Fruit fly (Drosophila melanogaster) whole organism, wandering third instar larva: ENCODE measurements around the gene CG32487.
A peak's percentile ranks its signal among the peaks of the same experiment; 100 is the strongest.

Experiments used
- CG32264 ChIP-seq: fragments of 200-800 bp; sonication (Bioruptor generic); optimal IDR thresholded peaks from 2 replicates; lab custom pipeline; 2016; ENCODE audit warnings: missing biosample characterization, missing genetic modification characterization
- CG9705 ChIP-seq: fragments of 200-800 bp; sonication (Bioruptor generic); optimal IDR thresholded peaks from 2 replicates; lab custom pipeline; 2018; ENCODE audit warnings: missing biosample characterization, mild to moderate bottlenecking, missing genetic modification characterization
- CrebA ChIP-seq: fragments of 200-800 bp; sonication (Bioruptor generic); optimal IDR thresholded peaks from 2 replicates; lab custom pipeline; 2016; ENCODE audit warnings: missing biosample characterization, mild to moderate bottlenecking, missing genetic modification characterization, borderline replicate concordance
- Dfd ChIP-seq: fragments of >200 bp; optimal IDR thresholded peaks from 2 replicates; lab custom pipeline; 2017; ENCODE audit warnings: missing biosample characterization, missing genetic modification characterization
- Dif ChIP-seq: fragments of 200-275, 200-300 bp; sonication (Bioruptor generic); optimal IDR thresholded peaks from 2 replicates; lab custom pipeline; 2018; ENCODE audit warnings: missing biosample characterization, missing genetic modification characterization; ENCODE audit not compliant: partially characterized antibody
- GATAd ChIP-seq: sonication (Bioruptor generic); optimal IDR thresholded peaks from 2 replicates; lab custom pipeline; 2016; ENCODE audit warnings: missing biosample characterization, missing genetic modification characterization
- HLH106 ChIP-seq: fragments of 200-800 bp; optimal IDR thresholded peaks from 3 replicates; lab custom pipeline; 2019; ENCODE audit warnings: missing biosample characterization, mild to moderate bottlenecking, missing genetic modification characterization, moderate library complexity
- Hnf4 ChIP-seq: fragments of 200-800 bp; sonication (Bioruptor generic); optimal IDR thresholded peaks from 2 replicates; lab custom pipeline; 2016; ENCODE audit warnings: missing biosample characterization, mild to moderate bottlenecking, missing genetic modification characterization
- Hr83 ChIP-seq: fragments of 200-300 bp; sonication (Bioruptor generic); optimal IDR thresholded peaks from 2 replicates; lab custom pipeline; 2016; ENCODE audit warnings: missing biosample characterization, mild to moderate bottlenecking, missing genetic modification characterization, moderate library complexity; ENCODE audit not compliant: poor library complexity, severe bottlenecking
- Jra ChIP-seq: sonication (Bioruptor generic); optimal IDR thresholded peaks from 2 replicates; lab custom pipeline; 2016; ENCODE audit warnings: missing biosample characterization, missing genetic modification characterization
- Mio ChIP-seq: sonication (Bioruptor generic); optimal IDR thresholded peaks from 2 replicates; lab custom pipeline; 2016; ENCODE audit warnings: missing biosample characterization, missing genetic modification characterization
- N ChIP-seq: fragments of >200 bp; optimal IDR thresholded peaks from 2 replicates; lab custom pipeline; 2018; ENCODE audit warnings: missing biosample characterization, missing external identifiers, missing genetic modification characterization
- OdsH ChIP-seq: fragments of 200-800 bp; sonication (Bioruptor generic); optimal IDR thresholded peaks from 2 replicates; lab custom pipeline; 2016; ENCODE audit warnings: missing biosample characterization, mild to moderate bottlenecking, missing genetic modification characterization
- Rel ChIP-seq, 2 experiments: fragments of 200-800 bp; sonication (Bioruptor generic) in 1 of 2; optimal IDR thresholded peaks; 2 replicates in 1 of 2; 3 replicates in 1 of 2; lab custom pipeline; 2016 to 2019; ENCODE audit warnings: mild to moderate bottlenecking in 2 of 2, missing biosample characterization in 2 of 2, missing genetic modification characterization in 2 of 2, moderate library complexity in 1 of 2
- Sp1 ChIP-seq: fragments of 200-800 bp; sonication (Bioruptor generic); optimal IDR thresholded peaks from 3 replicates; lab custom pipeline; 2019; ENCODE audit warnings: missing biosample characterization, mild to moderate bottlenecking, missing genetic modification characterization, moderate library complexity
- Vsx2 ChIP-seq: fragments of 200-300, 225-300 bp; sonication (Bioruptor generic); optimal IDR thresholded peaks from 2 replicates; lab custom pipeline; 2018; ENCODE audit warnings: missing biosample characterization, missing genetic modification characterization; ENCODE audit not compliant: partially characterized antibody
- br ChIP-seq: fragments of 200-800 bp; sonication (Bioruptor generic); optimal IDR thresholded peaks from 2 replicates; lab custom pipeline; 2016; ENCODE audit warnings: missing biosample characterization, missing genetic modification characterization
- brk ChIP-seq: fragments of 200-800 bp; sonication (Bioruptor generic); optimal IDR thresholded peaks from 2 replicates; lab custom pipeline; 2016; ENCODE audit warnings: missing biosample characterization, mild to moderate bottlenecking, missing genetic modification characterization
- dl ChIP-seq, 2 experiments: fragments of 175-275, 200-275 bp in 1 of 2; fragments of 200-275 bp in 1 of 2; sonication (Bioruptor generic); optimal IDR thresholded peaks; lab custom pipeline; 2018; ENCODE audit warnings: mild to moderate bottlenecking in 2 of 2, missing biosample characterization in 2 of 2, missing genetic modification characterization in 2 of 2, moderate library complexity in 2 of 2; ENCODE audit not compliant: partially characterized antibody in 2 of 2, insufficient read depth in 1 of 2
- dmrt93B ChIP-seq: fragments of 200-800 bp; sonication (Bioruptor generic); optimal IDR thresholded peaks from 2 replicates; lab custom pipeline; 2018; ENCODE audit warnings: missing biosample characterization, mild to moderate bottlenecking, missing genetic modification characterization
- dsf ChIP-seq: sonication (Bioruptor generic); optimal IDR thresholded peaks from 2 replicates; lab custom pipeline; 2016; ENCODE audit warnings: missing biosample characterization, missing genetic modification characterization, borderline replicate concordance
- ey ChIP-seq: fragments of 200-800 bp; sonication (Bioruptor generic); optimal IDR thresholded peaks from 2 replicates; lab custom pipeline; 2016; ENCODE audit warnings: missing biosample characterization, missing genetic modification characterization
- foxo ChIP-seq, 2 experiments: fragments of 200-800 bp; sonication (Bioruptor generic); optimal IDR thresholded peaks; 2 replicates in 1 of 2; 3 replicates in 1 of 2; lab custom pipeline; 2016 to 2017; ENCODE audit warnings: missing biosample characterization in 2 of 2, missing genetic modification characterization in 2 of 2
- fru ChIP-seq: fragments of 200-800 bp; sonication (Bioruptor generic); optimal IDR thresholded peaks from 3 replicates; lab custom pipeline; 2016; ENCODE audit warnings: missing biosample characterization, mild to moderate bottlenecking, missing genetic modification characterization
- h ChIP-seq: fragments of 200-800 bp; sonication (Bioruptor generic); optimal IDR thresholded peaks from 3 replicates; lab custom pipeline; 2016; ENCODE audit warnings: missing biosample characterization, mild to moderate bottlenecking, missing genetic modification characterization
- lola ChIP-seq: fragments of >200 bp; optimal IDR thresholded peaks from 2 replicates; lab custom pipeline; 2017; ENCODE audit warnings: missing biosample characterization, missing genetic modification characterization
- pan ChIP-seq: fragments of >200 bp; optimal IDR thresholded peaks from 2 replicates; lab custom pipeline; 2017
- rgr ChIP-seq: fragments of 200-800 bp; sonication (Bioruptor generic); optimal IDR thresholded peaks from 3 replicates; lab custom pipeline; 2016; ENCODE audit warnings: missing biosample characterization, mild to moderate bottlenecking, missing genetic modification characterization
- sv ChIP-seq: fragments of 200-800 bp; sonication (Bioruptor generic); optimal IDR thresholded peaks from 3 replicates; lab custom pipeline; 2016; ENCODE audit warnings: missing biosample characterization, missing genetic modification characterization
- tai ChIP-seq: sonication (Bioruptor generic); optimal IDR thresholded peaks from 2 replicates; lab custom pipeline; 2016; ENCODE audit warnings: missing biosample characterization, missing genetic modification characterization
- usp ChIP-seq: fragments of >200 bp; optimal IDR thresholded peaks from 2 replicates; lab custom pipeline; 2017; ENCODE audit warnings: missing biosample characterization, missing genetic modification characterization
- woc ChIP-seq: sonication (Bioruptor generic); optimal IDR thresholded peaks from 2 replicates; lab custom pipeline; 2016; ENCODE audit warnings: missing biosample characterization, mild to moderate bottlenecking, missing genetic modification characterization

CG32487 gene

dm6 chr3L:3058970-3059883, 42.2 kb upstream of the CG32487 start:
- TF ChIP-seq fru: no peak
- no peak for TF ChIP-seq Hnf4
- TF ChIP-seq rgr (GFP tag; lab: Kevin White, UChicago): no peak
- TF ChIP-seq dmrt93B: no peak
- TF ChIP-seq foxo (GFP tag; optimal IDR thresholded peaks at IDR 0.05; lab: Kevin White, UChicago): no peak
- TF ChIP-seq CG9705 (GFP tag; lab: Kevin White, UChicago): no peak
- TF ChIP-seq lola (GFP tag; lab: Kevin White, UChicago): no peak
- no peak for TF ChIP-seq CG32264
- no peak for TF ChIP-seq br
- TF ChIP-seq pan (lab: Kevin White, UChicago): no peak
- no peak for TF ChIP-seq sv
- no peak for TF ChIP-seq Mio (GFP tag; lab: Kevin White, UChicago)
- TF ChIP-seq ey: peak; percentile 8
- TF ChIP-seq woc (GFP tag; lab: Kevin White, UChicago): no peak
- no peak for TF ChIP-seq dl (GFP tag; optimal IDR thresholded peaks at IDR 0.05; lab: Kevin White, UChicago; ENCODE audit: insufficient read depth in 1 of 2, partially characterized antibody in 2 of 2)
- no peak for TF ChIP-seq brk
- TF ChIP-seq N (GFP tag; lab: Kevin White, UChicago): no peak
- no peak for TF ChIP-seq OdsH (GFP tag; lab: Kevin White, UChicago)
- TF ChIP-seq CrebA: no peak
- no peak for TF ChIP-seq tai (GFP tag; lab: Kevin White, UChicago)
- TF ChIP-seq h (GFP tag; lab: Kevin White, UChicago): peak; percentile 1
- TF ChIP-seq dsf: no peak
- TF ChIP-seq HLH106: peak; percentile 19
- no peak for TF ChIP-seq Hr83 (GFP tag; lab: Kevin White, UChicago)
- no peak for TF ChIP-seq Rel (GFP tag; optimal IDR thresholded peaks at IDR 0.05; lab: Kevin White, UChicago)
- peak; percentile 93 for TF ChIP-seq Rel (tag; optimal IDR thresholded peaks at IDR 0.05; lab: Kevin White, UChicago)
- no peak for TF ChIP-seq Sp1 (GFP tag; lab: Kevin White, UChicago)
- no peak for TF ChIP-seq Dif (GFP tag; lab: Kevin White, UChicago)
- no peak for TF ChIP-seq GATAd (GFP tag; lab: Kevin White, UChicago)
- TF ChIP-seq, all 38 proteins: peak for 4

- no peak for TF ChIP-seq Jra (GFP tag; lab: Kevin White, UChicago)
- TF ChIP-seq brk: no peak
- TF ChIP-seq Rel (GFP tag; optimal IDR thresholded peaks at IDR 0.05; lab: Kevin White, UChicago): no peak
- TF ChIP-seq Rel (tag; optimal IDR thresholded peaks at IDR 0.05; lab: Kevin White, UChicago): peak; percentile 83
- TF ChIP-seq br: no peak
Measured at dm6 chr3L:3054851-3055250, 37.8 kb upstream of the CG32487 start, which contains the start of gene CG16753. TSS of gene CG16753 (plus strand) at chr3L:3055079.

- TF ChIP-seq rgr (GFP tag; lab: Kevin White, UChicago) (no peak), woc (GFP tag; lab: Kevin White, UChicago) (no peak), Mio (GFP tag; lab: Kevin White, UChicago) (no peak), brk (no peak), CG9705 (GFP tag; lab: Kevin White, UChicago) (no peak), usp (GFP tag; lab: Kevin White, UChicago) (no peak), Sp1 (GFP tag; lab: Kevin White, UChicago) (no peak), Dfd (GFP tag; lab: Kevin White, UChicago) (no peak), dmrt93B (no peak), Vsx2 (no peak), fru (no peak), br (no peak), OdsH (GFP tag; lab: Kevin White, UChicago) (no peak)
- TF ChIP-seq, all 38 proteins: peak for 0
Measured at dm6 chr3L:3054099-3054498, 37.0 kb upstream of the CG32487 start.
